Worm (Caenorhabditis elegans) whole organism, L1 larva: ENCODE data around the gene dgk-1.

Source experiments
- C16A3.4 ChIP-seq: fragments of 150-350 bp; optimal IDR thresholded peaks from 2 replicates; lab custom pipeline; 2014; ENCODE audit warnings: missing biosample characterization, missing genetic modification characterization
- C34B4.2 ChIP-seq: sonication (generic microtip); optimal IDR thresholded peaks from 2 replicates; lab custom pipeline; 2017; ENCODE audit warnings: mild to moderate bottlenecking, missing genetic modification characterization, missing compliant biosample characterization
- F16B12.6 ChIP-seq: fragments of 150-350 bp; optimal IDR thresholded peaks from 2 replicates; lab custom pipeline; 2014; ENCODE audit warnings: missing biosample characterization, missing genetic modification characterization
- ama-1 ChIP-seq: fragments of 150-350 bp; optimal IDR thresholded peaks from 2 replicates; lab custom pipeline; 2014
- blmp-1 ChIP-seq: fragments of 150-350 bp; optimal IDR thresholded peaks from 2 replicates; lab custom pipeline; 2014; ENCODE audit warnings: missing biosample characterization, missing genetic modification characterization
- ceh-8 ChIP-seq: fragments of 200-800 bp; sonication (Bioruptor generic); optimal IDR thresholded peaks from 2 replicates; lab custom pipeline; 2018; ENCODE audit warnings: mild to moderate bottlenecking, missing genetic modification characterization, moderate library complexity, missing compliant biosample characterization
- ceh-88 ChIP-seq: fragments of 200-800 bp; sonication (Bioruptor generic); IDR thresholded peaks from 2 replicates; pipeline ENCODE4 v1.3.6; 2022; ENCODE audit warnings: missing genetic modification characterization, missing compliant biosample characterization
- ceh-90 ChIP-seq: sonication (generic microtip); optimal IDR thresholded peaks from 2 replicates; lab custom pipeline; 2016; ENCODE audit warnings: missing genetic modification characterization, missing compliant biosample characterization
- dpl-1 ChIP-seq, 3 experiments: fragments of 150-350 bp in 2 of 3; sonication (generic microtip) in 1 of 3; optimal IDR thresholded peaks; 2 replicates each; lab custom pipeline; 2014 to 2017; ENCODE audit warnings: missing biosample characterization in 3 of 3, missing genetic modification characterization in 3 of 3, missing genetic modification reagents in 3 of 3
- dsc-1 ChIP-seq: sonication (generic microtip); optimal IDR thresholded peaks from 2 replicates; lab custom pipeline; 2016; ENCODE audit warnings: mild to moderate bottlenecking, missing genetic modification characterization, missing compliant biosample characterization
- efl-3 ChIP-seq: fragments of 200-800 bp; sonication (Bioruptor generic); optimal IDR thresholded peaks from 2 replicates; lab custom pipeline; 2018; ENCODE audit warnings: mild to moderate bottlenecking, missing genetic modification characterization, missing compliant biosample characterization
- egl-13 ChIP-seq: sonication (generic microtip); optimal IDR thresholded peaks from 2 replicates; lab custom pipeline; 2016; ENCODE audit warnings: missing genotype, missing genetic modification reagents, missing genetic modification characterization, missing compliant biosample characterization
- elt-2 ChIP-seq: sonication (generic microtip); optimal IDR thresholded peaks from 2 replicates; lab custom pipeline; 2016; ENCODE audit warnings: missing genetic modification characterization, mild to moderate bottlenecking, inconsistent platforms, missing compliant biosample characterization, missing genetic modification reagents
- fkh-4 ChIP-seq: sonication (generic microtip); optimal IDR thresholded peaks from 2 replicates; lab custom pipeline; 2016; ENCODE audit warnings: missing compliant biosample characterization, missing genetic modification characterization, borderline replicate concordance
- fos-1 ChIP-seq: fragments of 150-350 bp; optimal IDR thresholded peaks from 2 replicates; lab custom pipeline; 2014; ENCODE audit warnings: missing biosample characterization, missing genetic modification characterization
- grh-1 ChIP-seq: fragments of 200-800 bp; sonication (Bioruptor generic); IDR thresholded peaks from 2 replicates; pipeline ENCODE4 v1.3.6; 2022; ENCODE audit warnings: missing genetic modification reagents, missing genetic modification characterization, missing compliant biosample characterization
- lin-13 ChIP-seq: fragments of 150-350 bp; optimal IDR thresholded peaks from 2 replicates; lab custom pipeline; 2014; ENCODE audit warnings: missing biosample characterization, missing genetic modification reagents, missing genetic modification characterization
- lin-14 ChIP-seq: fragments of 200-800 bp; sonication (Bioruptor generic); optimal IDR thresholded peaks from 2 replicates; lab custom pipeline; 2018; ENCODE audit warnings: mild to moderate bottlenecking, missing genetic modification characterization, moderate library complexity, missing compliant biosample characterization
- lir-3 ChIP-seq: sonication (generic microtip); optimal IDR thresholded peaks from 2 replicates; lab custom pipeline; 2016; ENCODE audit warnings: mild to moderate bottlenecking, missing genetic modification characterization, moderate library complexity, missing compliant biosample characterization; ENCODE audit not compliant: poor library complexity
- mdl-1 ChIP-seq, 2 experiments: fragments of 150-350 bp; optimal IDR thresholded peaks; 2 replicates each; lab custom pipeline; 2014 to 2017; ENCODE audit warnings: missing biosample characterization in 2 of 2, missing genetic modification characterization in 2 of 2, inconsistent platforms in 1 of 2
- mef-2 ChIP-seq: fragments of 150-350 bp; optimal IDR thresholded peaks from 2 replicates; lab custom pipeline; 2014; ENCODE audit warnings: missing biosample characterization, missing genetic modification characterization
- mep-1 ChIP-seq: fragments of 150-350 bp; optimal IDR thresholded peaks from 2 replicates; lab custom pipeline; 2014; ENCODE audit warnings: missing biosample characterization, missing genetic modification characterization
- nhr-11 ChIP-seq: fragments of 150-350 bp; optimal IDR thresholded peaks from 2 replicates; lab custom pipeline; 2014; ENCODE audit warnings: missing biosample characterization, missing genetic modification characterization
- nhr-19 ChIP-seq: fragments of 200-800 bp; sonication (Bioruptor generic); conservative IDR thresholded peaks from 2 replicates; pipeline ENCODE4 v1.3.6; 2022; ENCODE audit warnings: missing genetic modification characterization, missing compliant biosample characterization
- nhr-20 ChIP-seq: sonication (generic microtip); optimal IDR thresholded peaks from 2 replicates; lab custom pipeline; 2016; ENCODE audit warnings: mild to moderate bottlenecking, missing genetic modification characterization, missing compliant biosample characterization
- nhr-47 ChIP-seq: sonication (generic microtip); optimal IDR thresholded peaks from 2 replicates; lab custom pipeline; 2016; ENCODE audit warnings: mild to moderate bottlenecking, missing genetic modification characterization, moderate library complexity, missing compliant biosample characterization
- nhr-77 ChIP-seq: fragments of 150-350 bp; optimal IDR thresholded peaks from 2 replicates; lab custom pipeline; 2014; ENCODE audit warnings: missing biosample characterization, missing genetic modification characterization
- nhr-85 ChIP-seq: sonication (generic microtip); peaks from one replicate; lab custom pipeline; 2016; ENCODE audit warnings: missing genetic modification characterization, inconsistent platforms, missing compliant biosample characterization
- pqm-1 ChIP-seq: sonication (generic microtip); optimal IDR thresholded peaks from 3 replicates; lab custom pipeline; 2017; ENCODE audit warnings: missing biosample characterization, missing genetic modification characterization
- skn-1 ChIP-seq: fragments of 150-350 bp; optimal IDR thresholded peaks from 2 replicates; lab custom pipeline; 2014; ENCODE audit warnings: missing biosample characterization, missing genetic modification characterization
- snu-23 ChIP-seq: sonication (generic microtip); optimal IDR thresholded peaks from 2 replicates; lab custom pipeline; 2016; ENCODE audit warnings: missing genetic modification characterization, missing compliant biosample characterization
- sox-4 ChIP-seq: sonication (generic microtip); optimal IDR thresholded peaks from 2 replicates; lab custom pipeline; 2016; ENCODE audit warnings: missing genetic modification characterization, missing compliant biosample characterization
- sup-37 ChIP-seq: fragments of 200-800 bp; sonication (Bioruptor generic); optimal IDR thresholded peaks from 2 replicates; lab custom pipeline; 2018; ENCODE audit warnings: mild to moderate bottlenecking, missing genetic modification characterization, missing compliant biosample characterization
- unc-30 ChIP-seq: sonication (generic microtip); optimal IDR thresholded peaks from 2 replicates; lab custom pipeline; 2017; ENCODE audit warnings: missing biosample characterization, missing genetic modification characterization
- vab-15 ChIP-seq: sonication (generic microtip); optimal IDR thresholded peaks from 2 replicates; lab custom pipeline; 2017; ENCODE audit warnings: missing genotype, mild to moderate bottlenecking, missing genetic modification characterization, missing compliant biosample characterization
- ztf-11 ChIP-seq, 2 experiments: sonication (generic microtip); optimal IDR thresholded peaks; 2 replicates each; lab custom pipeline; 2016 to 2017; ENCODE audit warnings: missing genetic modification characterization in 2 of 2, missing biosample characterization in 1 of 2, missing compliant biosample characterization in 1 of 2
- ztf-4 ChIP-seq: fragments of 150-350 bp; optimal IDR thresholded peaks from 2 replicates; lab custom pipeline; 2014; ENCODE audit warnings: missing biosample characterization, missing genetic modification characterization

dgk-1 gene

DNA sequence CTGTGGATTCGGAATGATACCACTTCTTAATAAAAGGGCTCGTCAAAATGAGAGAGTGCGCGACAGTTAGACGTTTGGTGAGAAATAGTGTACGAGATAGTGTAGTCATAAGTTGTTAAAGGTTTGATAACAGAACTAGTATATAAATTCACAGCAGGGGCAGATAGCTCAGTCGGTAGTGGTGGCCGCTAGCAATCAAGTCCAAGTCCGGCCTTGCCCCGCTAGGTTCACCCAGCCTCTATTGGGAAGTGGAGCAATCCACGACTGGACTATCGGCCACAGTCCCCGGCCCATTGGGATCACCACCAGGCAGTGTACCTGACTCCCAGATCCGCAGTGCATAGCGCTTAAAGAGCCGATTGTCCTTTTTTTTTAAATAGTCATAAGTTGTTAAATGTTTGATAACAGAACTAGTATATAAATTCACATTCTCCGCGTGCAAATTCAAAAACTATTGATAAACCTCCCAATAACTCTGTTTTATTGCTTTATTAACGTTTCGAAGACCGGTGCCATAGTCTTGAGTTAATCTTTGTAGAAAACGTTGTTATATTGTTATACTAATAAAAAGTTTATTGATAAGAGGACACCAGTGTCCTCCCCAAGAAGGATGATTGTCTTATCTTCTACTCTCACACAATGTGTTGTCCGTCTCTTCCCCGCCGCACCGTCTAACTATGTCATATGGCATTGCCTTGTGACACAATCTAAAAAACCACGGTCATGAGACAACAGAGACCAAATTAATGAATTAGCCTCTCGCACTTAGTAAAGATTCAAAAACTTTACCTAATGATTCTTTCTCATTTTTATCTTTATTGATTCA is 19.6 kb upstream of the dgk-1 start (continued):
- TF ChIP-seq fkh-4 (tag; lab: Kevin White, UChicago), result no peak
- peak; percentile 45; the same call in 1 of the 2 replicates for TF ChIP-seq grh-1 (GFP tag; lab: Robert Waterston, UW)
- no peak for TF ChIP-seq mef-2 (tag; lab: Kevin White, UChicago)
- TF ChIP-seq ztf-11 (tag; optimal IDR thresholded peaks at IDR 0.05; lab: Kevin White, UChicago), result no peak
- no peak for TF ChIP-seq unc-30 (tag; lab: Kevin White, UChicago)
- TF ChIP-seq egl-13 (tag; lab: Kevin White, UChicago), result peak; percentile 59
- peak; percentile 26 for TF ChIP-seq lin-13 (GFP tag; lab: Kevin White, UChicago)
- TF ChIP-seq fos-1 (tag; lab: Kevin White, UChicago), result no peak
- no peak for TF ChIP-seq pqm-1 (tag; lab: Kevin White, UChicago)
- peak; percentile 82 for TF ChIP-seq snu-23 (GFP tag; lab: Kevin White, UChicago)
- no peak for TF ChIP-seq sup-37 (GFP tag; lab: Kevin White, UChicago)
- TF ChIP-seq ceh-90 (tag; lab: Kevin White, UChicago), result no peak
- TF ChIP-seq nhr-77 (tag; lab: Kevin White, UChicago), result no peak
- peak in 2 of 3 experiments; percentile 4 to 36 for TF ChIP-seq dpl-1 (GFP tag; optimal IDR thresholded peaks at IDR 0.05; lab: Kevin White, UChicago)
- TF ChIP-seq ztf-4, result peak; percentile 56
- TF ChIP-seq C34B4.2 (tag; lab: Kevin White, UChicago), result no peak
- peak; percentile 47 for TF ChIP-seq nhr-47
- TF ChIP-seq nhr-11 (tag; lab: Kevin White, UChicago), result no peak
- no peak for TF ChIP-seq F16B12.6 (tag; lab: Kevin White, UChicago)
- TF ChIP-seq efl-3 (GFP tag; lab: Kevin White, UChicago), result no peak
- TF ChIP-seq dsc-1 (tag; lab: Kevin White, UChicago), result peak; percentile 18
- peak; percentile 25 for TF ChIP-seq ama-1 (lab: Kevin White, UChicago)
- peak; percentile 52 for TF ChIP-seq lir-3 (tag; lab: Kevin White, UChicago)
- TF ChIP-seq ceh-88 (GFP tag; lab: Robert Waterston, UW), result 0 out of 2 replicates have a peak, but pooled peaks have one; percentile 3
- TF ChIP-seq C16A3.4 (tag; lab: Kevin White, UChicago), result peak; percentile 38
- peak; percentile 74 for TF ChIP-seq lin-14 (GFP tag; lab: Kevin White, UChicago)
- TF ChIP-seq sox-4 (tag; lab: Kevin White, UChicago), result peak; percentile 25
- peak; percentile 81 for TF ChIP-seq nhr-19
- peak; percentile 68 for TF ChIP-seq skn-1 (tag; lab: Kevin White, UChicago)

- TF ChIP-seq elt-2 (tag; lab: Kevin White, UChicago) (peak; percentile 17), nhr-11 (tag; lab: Kevin White, UChicago) (no peak), ztf-4 (no peak), vab-15 (no peak), mdl-1 (tag; optimal IDR thresholded peaks at IDR 0.05; lab: Kevin White, UChicago) (no peak)
These were observed 18.3 kb upstream of the dgk-1 start for ce11 chrX:1009512-1009911.

DNA sequence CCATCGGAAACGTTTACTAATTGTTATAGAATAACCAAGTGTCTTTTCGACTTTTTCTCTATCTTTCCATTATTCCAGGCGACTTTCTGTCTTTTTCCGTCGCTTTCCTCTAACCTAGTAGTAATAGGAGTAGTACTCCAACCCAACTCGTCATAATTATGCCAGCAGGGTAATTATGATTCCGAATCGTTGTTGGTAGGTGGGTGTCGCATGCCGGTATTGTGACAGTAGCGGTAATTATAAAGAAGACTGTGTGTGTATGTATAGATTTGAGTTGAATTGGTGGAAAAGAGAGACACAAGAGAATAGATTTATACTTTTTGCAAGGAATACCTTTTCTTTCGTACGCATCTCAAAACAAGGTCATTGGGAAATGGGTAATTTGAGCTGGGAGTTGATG is 13.8 kb upstream of the dgk-1 start:
- TF ChIP-seq nhr-20 (tag; lab: Kevin White, UChicago), result no peak
- peak; percentile 27 for TF ChIP-seq ceh-8 (GFP tag; lab: Kevin White, UChicago)
- peak; percentile 29 for TF ChIP-seq blmp-1 (tag; lab: Kevin White, UChicago)
- peak; percentile 81 for TF ChIP-seq nhr-85 (tag; lab: Kevin White, UChicago)
- peak; percentile 25 for TF ChIP-seq mep-1 (tag; lab: Kevin White, UChicago)
